Worm (Caenorhabditis elegans) whole organism, young adult: ENCODE measurements around the gene tag-241.

Source experiments
- B0019.2 ChIP-seq: fragments of 200-800 bp; sonication (Bioruptor generic); conservative IDR thresholded peaks from 2 replicates; pipeline ENCODE4 v1.3.6; 2022; ENCODE audit warnings: missing genetic modification reagents, missing genetic modification characterization, missing compliant biosample characterization
- F37B4.10 ChIP-seq: fragments of 200-800 bp; sonication (Bioruptor generic); IDR thresholded peaks from 2 replicates; pipeline ENCODE4 v1.3.6; 2022; ENCODE audit warnings: missing genetic modification characterization, missing compliant biosample characterization
- F57A8.1 ChIP-seq: fragments of 200-800 bp; sonication (Bioruptor generic); optimal IDR thresholded peaks from 2 replicates; lab custom pipeline; 2018; ENCODE audit warnings: mild to moderate bottlenecking, missing genetic modification characterization, moderate library complexity, missing compliant biosample characterization
- ama-1 ChIP-seq, 3 experiments: fragments of 150-350 bp in 1 of 3; sonication (generic microtip) in 2 of 3; optimal IDR thresholded peaks; 2 replicates each; lab custom pipeline; 2014 to 2018; ENCODE audit warnings: missing biosample characterization in 2 of 3, missing genetic modification characterization in 2 of 3, missing genetic modification reagents in 2 of 3
- attf-3 ChIP-seq: fragments of 200-800 bp; sonication (Bioruptor generic); conservative IDR thresholded peaks from 2 replicates; pipeline ENCODE4 v1.3.6; 2022; ENCODE audit warnings: missing genetic modification reagents, missing genetic modification characterization, missing compliant biosample characterization
- bed-2 ChIP-seq: fragments of 200-800 bp; sonication (Bioruptor generic); IDR thresholded peaks from 2 replicates; pipeline ENCODE4 v1.3.6; 2022; ENCODE audit warnings: missing genetic modification reagents, missing genetic modification characterization, missing compliant biosample characterization
- lin-26 ChIP-seq: fragments of 200-800 bp; sonication (Bioruptor generic); IDR thresholded peaks from 2 replicates; pipeline ENCODE4 v1.3.6; 2022; ENCODE audit warnings: missing genetic modification reagents, missing genetic modification characterization, missing compliant biosample characterization
- rcor-1 ChIP-seq: fragments of 200-800 bp; sonication (Bioruptor generic); IDR thresholded peaks from 2 replicates; pipeline ENCODE4 v1.3.6; 2022; ENCODE audit warnings: missing genetic modification reagents, missing genetic modification characterization, missing compliant biosample characterization
- snpc-4 ChIP-seq, 5 experiments: fragments of 150-350 bp in 1 of 5; sonication (generic microtip) in 4 of 5; optimal IDR thresholded peaks; 2 replicates each; lab custom pipeline; 2014 to 2018; ENCODE audit warnings: missing genetic modification characterization in 5 of 5, missing biosample characterization in 3 of 5, antibody characterized with exemption in 2 of 5, mild to moderate bottlenecking in 2 of 5, missing compliant biosample characterization in 2 of 5, missing genotype in 2 of 5, moderate library complexity in 2 of 5, missing genetic modification reagents in 1 of 5
- unc-62 ChIP-seq: fragments of 150-350 bp; optimal IDR thresholded peaks from 2 replicates; lab custom pipeline; 2014; ENCODE audit warnings: missing biosample characterization, missing genetic modification reagents, missing genetic modification characterization

ce11 chrX:11865083-11865482, 41.3 kb downstream of the tag-241 start, which contains the start of gene F54F7.6:
- TF ChIP-seq snpc-4 (GFP tag; optimal IDR thresholded peaks at IDR 0.05; lab: Kevin White, UChicago) (no peak), snpc-4 (tag; optimal IDR thresholded peaks at IDR 0.05; lab: Kevin White, UChicago) (no peak), B0019.2 (GFP tag; lab: Robert Waterston, UW) (no peak), bed-2 (no peak), ama-1 (optimal IDR thresholded peaks at IDR 0.05; lab: Kevin White, UChicago) (no peak), ama-1 (GFP tag; optimal IDR thresholded peaks at IDR 0.05; lab: Kevin White, UChicago) (no peak), lin-26 (GFP tag; lab: Robert Waterston, UW) (no peak), unc-62 (GFP tag; lab: Kevin White, UChicago) (no peak), F57A8.1 (GFP tag; lab: Kevin White, UChicago) (no peak), rcor-1 (GFP tag; lab: Robert Waterston, UW) (no peak), attf-3 (GFP tag; lab: Robert Waterston, UW) (no peak), F37B4.10 (no peak)
